Worm (Caenorhabditis elegans): Measurements from ENCODE around the gene C29G2.6.
"Not testable (repeated sequence)": the region's sequence is repeated elsewhere in the genome, so short reads cannot be mapped to it uniquely, and the experiment has no call there.

Gene C29G2.6

ce11 chrV:2580598-2580997 lies 5.1 kb downstream of the C29G2.6 start, which contains the start of gene C29G2.3:
C29G2.3 (plus strand) TSS chrV:2580898.
- TF ChIP-seq dao-5 (tag; optimal IDR thresholded peaks at IDR 0.05) (no peak), him-1 (tag; optimal IDR thresholded peaks at IDR 0.05) (no peak), W03F9.2 (tag; optimal IDR thresholded peaks at IDR 0.05) (no peak)

DNA sequence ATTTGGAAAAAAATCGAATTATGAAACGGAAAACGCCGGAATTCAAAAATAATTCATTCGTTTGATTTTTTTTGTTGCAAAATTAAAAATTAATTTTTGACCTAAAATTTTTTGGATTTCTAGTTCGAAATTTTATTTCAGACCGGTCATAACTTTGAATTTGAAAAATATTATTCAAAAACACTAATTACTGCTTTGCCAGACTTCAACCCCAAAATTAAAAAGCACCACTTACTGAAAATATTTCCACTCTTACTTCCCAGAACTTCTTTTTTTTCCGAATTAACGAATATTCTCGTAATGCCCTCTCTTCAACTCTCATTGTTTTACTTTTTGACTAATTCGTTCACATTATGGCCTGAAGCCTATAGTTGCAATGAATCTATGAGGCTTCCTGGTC lies 8.1 kb downstream of the C29G2.6 start, which contains the start of gene srt-4:
Gene srt-4 (plus strand): TSS at position 301 of the 400 bp plus-strand sequence.
- TF ChIP-seq dao-5 (tag; optimal IDR thresholded peaks at IDR 0.05) = no peak
- no peak for TF ChIP-seq W03F9.2 (tag; optimal IDR thresholded peaks at IDR 0.05)
- TF ChIP-seq him-1 (tag; optimal IDR thresholded peaks at IDR 0.05) = no peak

DNA sequence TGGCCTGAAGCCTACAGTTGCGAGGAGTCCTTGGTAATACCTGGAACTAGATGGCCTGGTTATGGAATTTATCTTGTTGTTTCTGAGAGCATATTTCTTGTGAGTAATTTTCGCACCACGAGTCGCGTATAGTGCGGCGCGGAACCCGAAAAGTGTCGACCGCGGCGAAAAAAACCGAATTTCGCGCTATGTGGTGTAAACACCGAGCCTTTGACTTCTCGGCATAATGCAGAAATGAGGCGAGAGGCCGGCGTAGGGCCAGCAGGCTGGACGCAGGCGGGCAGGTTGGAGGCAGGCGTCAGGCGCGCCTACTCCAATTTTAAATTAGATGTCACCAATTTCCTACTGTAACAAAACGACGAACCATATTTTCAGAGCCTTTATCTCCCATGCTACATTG lies 10.0 kb downstream of the C29G2.6 start:
- TF ChIP-seq him-1 (tag; optimal IDR thresholded peaks at IDR 0.05) (no peak), dao-5 (tag; optimal IDR thresholded peaks at IDR 0.05) (no peak), W03F9.2 (tag; optimal IDR thresholded peaks at IDR 0.05) (no peak)

DNA sequence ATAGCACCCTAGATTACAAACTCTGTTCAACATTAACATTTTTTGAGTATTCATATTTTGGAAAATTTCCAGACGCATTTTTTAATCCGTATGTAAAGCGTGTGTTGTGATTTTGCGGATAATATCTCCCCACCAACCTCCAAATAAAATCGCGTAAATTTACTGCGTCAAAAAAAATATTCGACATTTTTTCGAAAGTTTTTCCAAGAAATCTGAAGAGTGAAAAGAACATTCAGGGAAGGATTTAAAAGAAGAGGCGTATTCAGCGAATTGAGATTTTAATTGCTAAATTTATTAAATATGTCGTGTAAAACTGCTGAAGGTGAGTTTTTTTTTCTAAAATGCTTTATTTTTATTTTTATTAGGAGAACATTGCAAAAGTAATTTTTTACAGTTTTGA lies 11.8 kb downstream of the C29G2.6 start, which contains the start of gene nhr-290:
Gene nhr-290 (plus strand): TSS at position 301 of the 400 bp plus-strand sequence.
- no peak for TF ChIP-seq him-1 (tag; optimal IDR thresholded peaks at IDR 0.05)

DNA sequence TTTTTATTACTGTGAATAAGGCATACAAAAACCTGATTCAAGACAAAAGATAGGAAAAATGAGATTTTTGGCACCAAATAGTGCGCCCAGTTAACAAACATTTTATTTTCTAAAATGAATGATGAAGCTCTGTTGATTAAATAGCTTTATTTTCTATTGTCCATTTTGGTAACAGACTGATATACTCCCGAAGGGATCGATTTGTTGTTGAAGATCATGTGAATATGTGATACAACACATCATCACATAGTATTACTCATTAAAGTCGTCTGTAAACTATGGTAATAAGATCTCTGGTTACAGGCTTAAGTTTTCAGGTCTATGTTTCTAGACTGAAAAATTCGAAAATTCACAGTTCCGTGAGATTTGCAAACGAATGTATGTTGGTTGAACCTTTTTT lies 12.6 kb downstream of the C29G2.6 start, which contains the start of gene srj-20:
Gene srj-20 (minus strand): TSS at position 101 of the 400 bp plus-strand sequence.
- no peak for TF ChIP-seq dao-5 (tag; optimal IDR thresholded peaks at IDR 0.05)

DNA sequence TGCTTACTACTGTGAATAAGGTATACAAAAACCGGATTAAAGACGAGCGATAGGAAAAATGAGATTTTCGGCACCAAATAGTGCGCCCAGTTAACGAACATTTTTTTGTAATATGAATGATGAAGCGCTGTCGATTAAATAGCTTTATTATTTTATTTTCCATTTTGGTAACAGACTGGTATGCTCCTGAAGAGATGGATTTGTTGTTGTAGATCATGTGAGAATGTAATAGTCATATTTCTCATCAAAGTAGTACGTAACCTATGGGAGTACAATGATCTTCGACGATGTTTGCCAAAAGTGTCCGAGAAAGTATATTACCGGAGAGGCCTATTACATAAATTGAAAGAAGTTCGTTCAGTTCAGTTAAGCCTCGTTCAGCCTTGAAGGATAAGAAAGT lies 15.1 kb downstream of the C29G2.6 start, which contains the start of gene srj-19:
Gene srj-19 (minus strand): TSS at position 101 of the 400 bp plus-strand sequence.
- TF ChIP-seq him-1 (tag; optimal IDR thresholded peaks at IDR 0.05) (no peak), dao-5 (tag; optimal IDR thresholded peaks at IDR 0.05) (no peak)

DNA sequence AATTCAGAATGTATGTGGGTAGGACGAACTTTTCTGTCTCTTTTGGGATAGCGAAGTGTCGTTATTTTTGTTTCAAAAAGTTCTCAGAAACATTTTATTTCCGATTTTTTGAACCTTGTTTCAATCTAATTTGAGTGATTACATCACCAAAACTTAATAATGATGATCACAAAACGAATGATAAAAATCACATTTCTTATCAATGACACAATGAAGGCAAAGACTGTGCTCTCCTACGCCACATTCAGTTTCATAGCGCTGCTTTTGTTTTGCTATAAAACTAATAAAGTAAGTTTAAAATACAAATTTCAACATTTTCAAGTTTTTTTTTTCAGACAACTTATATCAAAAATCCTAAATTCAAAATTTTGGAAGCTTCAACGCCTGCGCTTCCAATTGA lies 20.2 kb downstream of the C29G2.6 start, which contains the start of gene Y45G12C.1:
Gene Y45G12C.1 (plus strand): TSS at position 159 of the 400 bp plus-strand sequence.
- TF ChIP-seq dao-5 (tag; optimal IDR thresholded peaks at IDR 0.05) (no peak), W03F9.2 (tag; optimal IDR thresholded peaks at IDR 0.05) (no peak), him-1 (tag; optimal IDR thresholded peaks at IDR 0.05) (no peak)

DNA sequence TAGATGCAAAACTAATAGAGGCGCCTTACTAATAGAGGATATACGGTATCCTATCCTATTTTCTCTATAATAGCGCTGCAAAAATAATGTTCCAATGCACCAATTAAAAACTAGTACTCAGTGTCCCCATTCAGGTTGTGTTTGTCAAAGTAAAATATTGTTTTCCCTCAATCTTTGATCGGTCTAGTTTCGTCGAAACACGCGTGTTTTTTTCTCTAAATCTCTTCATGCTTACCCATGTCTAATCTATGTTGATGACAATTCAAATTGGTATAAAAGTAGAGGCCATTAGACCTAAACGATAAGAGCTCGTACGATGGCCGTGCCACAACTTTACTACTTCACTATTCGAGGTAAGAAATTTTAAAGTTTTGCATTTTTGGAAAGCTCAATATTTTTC lies 24.3 kb downstream of the C29G2.6 start, which contains the start of gene gst-10:
Gene gst-10 (plus strand): TSS at position 301 of the 400 bp plus-strand sequence.
- TF ChIP-seq W03F9.2, him-1, dao-5 (tag; optimal IDR thresholded peaks at IDR 0.05): not testable (repeated sequence)

ce11 chrV:2536309-2536708 lies 49.4 kb downstream of the C29G2.6 start, which contains the start of gene Y45G12C.10:
Y45G12C.10 (minus strand) TSS chrV:2536409.
- not testable (repeated sequence) for TF ChIP-seq dao-5, W03F9.2, him-1 (tag; optimal IDR thresholded peaks at IDR 0.05)

All from whole organism, L4/young adult.